Fruit fly (Drosophila melanogaster) whole organism, embryonic: Measurements from ENCODE around the gene CG15296.
A peak's percentile ranks its signal among the peaks of the same experiment; 100 is the strongest.

Experiments
- Aef1 ChIP-seq: fragments of 200-800 bp; sonication (Bioruptor generic); IDR thresholded peaks from 3 replicates; pipeline ENCODE4 v1.3.6; 2022; ENCODE audit warnings: missing biosample characterization, missing genetic modification characterization
- CG10147 ChIP-seq: fragments of 200-800 bp; sonication (Bioruptor generic); optimal IDR thresholded peaks from 2 replicates; lab custom pipeline; 2019; ENCODE audit warnings: missing biosample characterization, mild to moderate bottlenecking, missing genetic modification characterization, moderate library complexity
- CG1024 ChIP-seq: fragments of 200-800 bp; sonication (Bioruptor generic); IDR thresholded peaks from 2 replicates; pipeline ENCODE4 v1.3.6; 2022; ENCODE audit warnings: missing biosample characterization, missing genetic modification characterization
- CG10366 ChIP-seq: fragments of 200-800 bp; sonication (Bioruptor generic); IDR thresholded peaks from 2 replicates; pipeline ENCODE4 v1.3.6; 2022; ENCODE audit warnings: missing biosample characterization, missing genetic modification characterization
- CG10431 ChIP-seq: fragments of 200-800 bp; sonication (Bioruptor generic); optimal IDR thresholded peaks from 3 replicates; lab custom pipeline; 2018; ENCODE audit warnings: missing biosample characterization, mild to moderate bottlenecking, missing genetic modification characterization
- CG10654 ChIP-seq: fragments of 200-800 bp; sonication (Bioruptor generic); optimal IDR thresholded peaks from 2 replicates; lab custom pipeline; 2016; ENCODE audit warnings: missing biosample characterization, missing genetic modification characterization
- CG10979 ChIP-seq: fragments of 200-800 bp; sonication (Bioruptor generic); optimal IDR thresholded peaks from 2 replicates; lab custom pipeline; 2018; ENCODE audit warnings: missing biosample characterization, mild to moderate bottlenecking, missing genetic modification characterization, moderate library complexity
- CG13424 ChIP-seq: fragments of 200-800 bp; sonication (Bioruptor generic); optimal IDR thresholded peaks from 2 replicates; lab custom pipeline; 2019; ENCODE audit warnings: missing biosample characterization, mild to moderate bottlenecking, missing genetic modification characterization, moderate library complexity
- CG13624 ChIP-seq: fragments of 200-800 bp; sonication (Bioruptor generic); optimal IDR thresholded peaks from 2 replicates; lab custom pipeline; 2016; ENCODE audit warnings: missing biosample characterization, missing genetic modification characterization
- CG1603 ChIP-seq: fragments of 200-800 bp; sonication (Bioruptor generic); optimal IDR thresholded peaks from 2 replicates; lab custom pipeline; 2019; ENCODE audit warnings: missing biosample characterization, mild to moderate bottlenecking, missing genetic modification characterization, moderate library complexity
- CG16815 ChIP-seq: fragments of 200-800 bp; sonication (Bioruptor generic); optimal IDR thresholded peaks from 3 replicates; lab custom pipeline; 2017; ENCODE audit warnings: missing biosample characterization, mild to moderate bottlenecking, missing genetic modification characterization
- CG17385 ChIP-seq: fragments of 200-800 bp; sonication (Bioruptor generic); optimal IDR thresholded peaks from 3 replicates; lab custom pipeline; 2018; ENCODE audit warnings: missing biosample characterization, mild to moderate bottlenecking, missing genetic modification characterization
- CG18476 ChIP-seq: fragments of 200-800 bp; sonication (Bioruptor generic); optimal IDR thresholded peaks from 2 replicates; lab custom pipeline; 2016; ENCODE audit warnings: missing biosample characterization, mild to moderate bottlenecking, missing genetic modification characterization
- CG2678 ChIP-seq: fragments of 200-800 bp; sonication (Bioruptor generic); optimal IDR thresholded peaks from 3 replicates; lab custom pipeline; 2019; ENCODE audit warnings: missing biosample characterization, mild to moderate bottlenecking, missing genetic modification characterization, moderate library complexity
- CG30020 ChIP-seq: fragments of 200-800 bp; optimal IDR thresholded peaks from 2 replicates; lab custom pipeline; 2019; ENCODE audit warnings: missing biosample characterization, mild to moderate bottlenecking, missing genetic modification characterization, moderate library complexity
- CG43689 ChIP-seq: fragments of 200-800 bp; sonication (Bioruptor generic); IDR thresholded peaks from 2 replicates; pipeline ENCODE4 v1.3.6; 2022; ENCODE audit warnings: missing biosample characterization, missing genetic modification characterization
- CG7963 ChIP-seq: fragments of 200-800 bp; sonication (Bioruptor generic); IDR thresholded peaks from 3 replicates; pipeline ENCODE4 v1.3.6; 2022; ENCODE audit warnings: missing biosample characterization, missing genetic modification characterization; ENCODE audit not compliant: partially characterized antibody
- Camta ChIP-seq: fragments of 200-800 bp; sonication (Bioruptor generic); optimal IDR thresholded peaks from 2 replicates; lab custom pipeline; 2016; ENCODE audit warnings: missing biosample characterization, missing genetic modification characterization
- D ChIP-seq, 2 experiments: fragments of 200-800 bp in 1 of 2; fragments of >200 bp in 1 of 2; sonication (Bioruptor generic) in 1 of 2; optimal IDR thresholded peaks; 2 replicates in 1 of 2; 3 replicates in 1 of 2; lab custom pipeline; 2017; ENCODE audit warnings: mild to moderate bottlenecking in 1 of 2, missing biosample characterization in 1 of 2, missing genetic modification characterization in 1 of 2, missing genetic modification reagents in 1 of 2
- Deaf1 ChIP-seq: fragments of 200-800 bp; optimal IDR thresholded peaks from 3 replicates; lab custom pipeline; 2019; ENCODE audit warnings: missing biosample characterization, mild to moderate bottlenecking, missing genetic modification characterization, moderate library complexity
- HLH4C ChIP-seq: fragments of 200-800 bp; sonication (Bioruptor generic); IDR thresholded peaks from 3 replicates; pipeline ENCODE4 v1.3.6; 2022; ENCODE audit warnings: missing biosample characterization, missing genetic modification characterization; ENCODE audit not compliant: partially characterized antibody
- Hmr ChIP-seq: fragments of 200-800 bp; sonication (Bioruptor generic); optimal IDR thresholded peaks from 3 replicates; lab custom pipeline; 2017; ENCODE audit warnings: mild to moderate bottlenecking, missing biosample characterization, missing genetic modification reagents, missing genetic modification characterization
- Hr3 ChIP-seq: fragments of 200-800 bp; sonication (Bioruptor generic); optimal IDR thresholded peaks from 3 replicates; lab custom pipeline; 2016; ENCODE audit warnings: missing biosample characterization, missing genetic modification characterization
- MESR4 ChIP-seq: fragments of 200-800 bp; sonication (Bioruptor generic); optimal IDR thresholded peaks from 2 replicates; lab custom pipeline; 2018; ENCODE audit warnings: missing biosample characterization, mild to moderate bottlenecking, missing genetic modification characterization, moderate library complexity
- Scr ChIP-seq: fragments of 200-800 bp; sonication (Bioruptor generic); IDR thresholded peaks from 2 replicates; pipeline ENCODE4 v1.3.6; 2022; ENCODE audit warnings: missing biosample characterization, missing genetic modification characterization; ENCODE audit not compliant: partially characterized antibody
- Ssrp ChIP-seq: fragments of 200-800 bp; sonication (Bioruptor generic); optimal IDR thresholded peaks from 2 replicates; lab custom pipeline; 2018; ENCODE audit warnings: missing biosample characterization, mild to moderate bottlenecking, missing genetic modification characterization, moderate library complexity
- Stat92E ChIP-seq, 3 experiments: fragments of >200 bp in 2 of 3; fragments of 200-800 bp in 1 of 3; sonication (Bioruptor generic) in 1 of 3; optimal IDR thresholded peaks; 2 replicates each; lab custom pipeline; 2017 to 2019; ENCODE audit warnings: missing biosample characterization in 3 of 3, missing genetic modification characterization in 3 of 3, mild to moderate bottlenecking in 1 of 3, moderate library complexity in 1 of 3
- Xrp1 ChIP-seq: fragments of 200-800 bp; sonication (Bioruptor generic); IDR thresholded peaks from 2 replicates; pipeline ENCODE4 v1.3.6; 2022; ENCODE audit warnings: missing biosample characterization, missing genetic modification characterization
- bbx ChIP-seq: fragments of 200-800 bp; sonication (Bioruptor generic); IDR thresholded peaks from 2 replicates; pipeline ENCODE4 v1.3.6; 2022; ENCODE audit warnings: missing biosample characterization, missing genetic modification characterization; ENCODE audit not compliant: partially characterized antibody
- chif ChIP-seq, 2 experiments: fragments of 200-800 bp; sonication (Bioruptor generic); optimal IDR thresholded peaks; 3 replicates each; lab custom pipeline; 2016; ENCODE audit warnings: missing biosample characterization in 2 of 2, missing genetic modification characterization in 2 of 2
- ci ChIP-seq: fragments of 200-800 bp; sonication (Bioruptor generic); IDR thresholded peaks from 3 replicates; pipeline ENCODE4 v1.3.6; 2022; ENCODE audit warnings: missing biosample characterization, missing genetic modification characterization
- crc ChIP-seq: fragments of 200-800 bp; sonication (Bioruptor generic); optimal IDR thresholded peaks from 2 replicates; lab custom pipeline; 2016; ENCODE audit warnings: missing biosample characterization, missing genetic modification characterization
- dmrt11E ChIP-seq: fragments of 200-800 bp; sonication (Bioruptor generic); optimal IDR thresholded peaks from 3 replicates; lab custom pipeline; 2018; ENCODE audit warnings: missing biosample characterization, mild to moderate bottlenecking, missing genetic modification characterization, moderate library complexity
- dmrt99B ChIP-seq: fragments of 200-800 bp; sonication (Bioruptor generic); optimal IDR thresholded peaks from 2 replicates; lab custom pipeline; 2018; ENCODE audit warnings: missing biosample characterization, mild to moderate bottlenecking, missing genetic modification characterization, moderate library complexity
- emc ChIP-seq: fragments of 200-800 bp; sonication (Bioruptor generic); optimal IDR thresholded peaks from 2 replicates; lab custom pipeline; 2016; ENCODE audit warnings: missing biosample characterization, missing genetic modification characterization
- esg ChIP-seq: fragments of 200-800 bp; sonication (Bioruptor generic); conservative IDR thresholded peaks from 2 replicates; pipeline ENCODE4 v1.3.6; 2022; ENCODE audit warnings: missing biosample characterization, missing genetic modification characterization
- eyg ChIP-seq: fragments of 200-800 bp; sonication (Bioruptor generic); optimal IDR thresholded peaks from 3 replicates; lab custom pipeline; 2016; ENCODE audit warnings: missing biosample characterization, missing genetic modification characterization
- hb ChIP-seq: fragments of 200-800 bp; sonication (Bioruptor generic); IDR thresholded peaks from 3 replicates; pipeline ENCODE4 v1.3.6; 2022; ENCODE audit warnings: missing biosample characterization, missing genetic modification characterization; ENCODE audit not compliant: partially characterized antibody
- hth ChIP-seq: fragments of >200 bp; optimal IDR thresholded peaks from 2 replicates; lab custom pipeline; 2017; ENCODE audit warnings: inconsistent platforms
- lab ChIP-seq: fragments of 200-800 bp; sonication (Bioruptor generic); optimal IDR thresholded peaks from 3 replicates; lab custom pipeline; 2017; ENCODE audit warnings: missing biosample characterization, missing genetic modification characterization, mild to moderate bottlenecking, moderate library complexity, missing genetic modification reagents
- nom ChIP-seq: fragments of 200-800 bp; sonication (Bioruptor generic); optimal IDR thresholded peaks from 2 replicates; lab custom pipeline; 2017; ENCODE audit warnings: missing biosample characterization, missing genetic modification characterization, mild to moderate bottlenecking, moderate library complexity, missing genetic modification reagents
- pfk ChIP-seq: fragments of 200-800 bp; sonication (Bioruptor generic); optimal IDR thresholded peaks from 2 replicates; lab custom pipeline; 2018; ENCODE audit warnings: missing biosample characterization, mild to moderate bottlenecking, missing genetic modification characterization, moderate library complexity
- sens ChIP-seq: fragments of 200-800 bp; sonication (Bioruptor generic); peaks from one replicate; lab custom pipeline; 2016; ENCODE audit warnings: missing biosample characterization, missing genetic modification characterization
- sens-2 ChIP-seq: fragments of 200-800 bp; sonication (Bioruptor generic); IDR thresholded peaks from 2 replicates; pipeline ENCODE4 v1.3.6; 2022; ENCODE audit warnings: missing biosample characterization, missing genetic modification characterization
- stc ChIP-seq: fragments of 200-800 bp; sonication (Bioruptor generic); IDR thresholded peaks from 2 replicates; pipeline ENCODE4 v1.3.6; 2022; ENCODE audit warnings: missing biosample characterization, missing genetic modification characterization
- trh ChIP-seq: fragments of 200-800 bp; sonication (Bioruptor generic); optimal IDR thresholded peaks from 2 replicates; lab custom pipeline; 2016; ENCODE audit warnings: missing biosample characterization, missing genetic modification characterization
- tup ChIP-seq: fragments of 200-800 bp; sonication (Bioruptor generic); optimal IDR thresholded peaks from 2 replicates; lab custom pipeline; 2016; ENCODE audit warnings: missing biosample characterization, mild to moderate bottlenecking, missing genetic modification characterization, moderate library complexity
- usp ChIP-seq: fragments of >200 bp; optimal IDR thresholded peaks from 2 replicates; lab custom pipeline; 2017; ENCODE audit warnings: missing biosample characterization, missing genetic modification characterization
- zen2 ChIP-seq: fragments of 200-800 bp; sonication (Bioruptor generic); IDR thresholded peaks from 3 replicates; pipeline ENCODE4 v1.3.6; 2022; ENCODE audit warnings: missing biosample characterization, missing genetic modification characterization; ENCODE audit not compliant: partially characterized antibody

The CG15296 gene

DNA sequence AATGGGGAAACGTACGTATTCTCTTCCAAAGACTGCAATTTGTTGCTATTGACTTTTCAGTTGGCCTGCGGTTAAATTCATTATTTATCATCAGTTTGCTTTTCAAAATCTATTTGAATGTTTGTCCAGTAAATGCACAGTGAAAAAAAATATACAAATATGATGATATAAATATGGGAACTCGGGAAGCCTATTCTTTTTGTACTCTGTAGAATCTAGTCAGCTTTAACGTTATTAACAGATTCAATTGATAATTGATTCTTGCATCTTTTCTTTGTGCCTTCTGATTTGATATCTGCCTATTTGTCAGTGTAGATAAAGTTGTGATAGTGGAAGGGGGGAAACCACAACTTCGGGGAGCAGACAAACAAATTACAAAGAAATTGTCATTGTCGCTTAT lies 23.1 kb downstream of the CG15296 start (continued):
- TF ChIP-seq ci (GFP tag; lab: Robert Waterston, UW) (peak; percentile 87), D (optimal IDR thresholded peaks at IDR 0.05; lab: Kevin White, UChicago) (no peak), D (GFP tag; optimal IDR thresholded peaks at IDR 0.05; lab: Kevin White, UChicago) (peak; percentile 56), Scr (GFP tag; lab: Robert Waterston, UW) (no peak), eyg (GFP tag; lab: Kevin White, UChicago) (peak; percentile 10), Ssrp (tag; lab: Kevin White, UChicago) (peak; percentile 64), CG1024 (GFP tag; lab: Robert Waterston, UW) (peak; percentile 32; the same call in 1 of the 2 replicates), tup (no peak), trh (no peak), CG43689 (GFP tag; lab: Robert Waterston, UW) (no peak), CG16815 (peak; percentile 39), stc (peak; percentile 55; the same call in 1 of the 2 replicates), CG17385 (GFP tag; lab: Kevin White, UChicago) (peak; percentile 48), nom (no peak), usp (GFP tag; lab: Kevin White, UChicago) (no peak), pfk (no peak), CG10431 (no peak), bbx (no peak), CG13424 (tag; lab: Kevin White, UChicago) (peak; percentile 62), chif (GFP tag; optimal IDR thresholded peaks at IDR 0.05; lab: Kevin White, UChicago) (peak; percentile 62 to 70), CG30020 (no peak), Xrp1 (GFP tag; lab: Robert Waterston, UW) (peak; percentile 78), CG18476 (GFP tag; lab: Kevin White, UChicago) (peak; percentile 45), CG7963 (GFP tag; lab: Robert Waterston, UW) (no peak), dmrt99B (tag; lab: Kevin White, UChicago) (peak; percentile 79), CG1603 (peak; percentile 40), CG2678 (tag; lab: Kevin White, UChicago) (peak; percentile 73), zen2 (no peak), Hr3 (peak; percentile 50), CG10654 (peak; percentile 35), esg (GFP tag; lab: Robert Waterston, UW) (peak; percentile 34; the same call in 1 of the 2 replicates), Camta (GFP tag; lab: Kevin White, UChicago) (peak; percentile 57), dmrt11E (tag; lab: Kevin White, UChicago) (peak; percentile 70), Deaf1 (no peak), MESR4 (GFP tag; lab: Kevin White, UChicago) (no peak), Aef1 (GFP tag; lab: Robert Waterston, UW) (peak; percentile 45; the same call in 1 of the 3 replicates), CG10366 (GFP tag; lab: Robert Waterston, UW) (peak; percentile 68), crc (GFP tag; lab: Kevin White, UChicago) (peak; percentile 15), lab (peak; percentile 61), CG10147 (GFP tag; lab: Kevin White, UChicago) (peak; percentile 11), sens (GFP tag; lab: Kevin White, UChicago) (peak; percentile 94), Stat92E (GFP tag; optimal IDR thresholded peaks at IDR 0.05; lab: Kevin White, UChicago) (no peak), HLH4C (GFP tag; lab: Robert Waterston, UW) (no peak), CG10979 (tag; lab: Kevin White, UChicago) (peak; percentile 74), CG13624 (no peak), hb (GFP tag; lab: Robert Waterston, UW) (no peak), emc (GFP tag; lab: Kevin White, UChicago) (no peak), hth (lab: Kevin White, UChicago) (no peak), Hmr (peak; percentile 37), sens-2 (GFP tag; lab: Robert Waterston, UW) (0 out of 2 replicates have a peak, but pooled peaks have one; percentile 39)
